Worm (Caenorhabditis elegans): Measurements from ENCODE around the gene vit-2.

The vit-2 gene

ce11 chrX:5152931-5153330, 52.1 kb downstream of the vit-2 start:
- no peak for TF ChIP-seq unc-62 (GFP tag; optimal IDR thresholded peaks at IDR 0.05)

DNA sequence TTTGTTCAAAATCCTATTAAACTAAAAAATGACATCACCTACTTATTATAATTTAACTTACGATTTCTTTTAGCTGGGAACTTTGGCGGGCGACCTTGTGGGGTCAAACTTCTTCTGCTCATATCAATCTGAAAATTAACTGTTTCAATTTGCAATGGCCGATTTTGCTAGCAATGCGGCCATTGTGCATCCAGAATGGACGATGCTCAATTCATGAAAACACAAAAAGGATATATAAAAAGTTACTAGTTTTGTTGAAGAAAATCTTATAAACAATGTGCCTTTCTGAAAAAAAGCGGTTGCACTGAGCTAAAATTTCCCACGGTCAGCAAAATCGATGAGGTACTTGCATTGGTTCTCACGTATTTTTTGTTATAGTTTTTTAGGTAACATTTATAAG, 53.4 kb downstream of the vit-2 start, which contains the start of gene C31H2.3:
Gene C31H2.3, minus strand, starts transcription at position 101 of the 400 bp plus-strand sequence.
- TF ChIP-seq unc-62 (GFP tag; optimal IDR thresholded peaks at IDR 0.05): no peak

All from whole organism, dauer.